Fruit fly (Drosophila melanogaster) whole organism, embryonic: ENCODE measurements around the gene scyl.

ENCODE experiments used
- Abd-B ChIP-seq: fragments of 200-800 bp; sonication (Bioruptor generic); optimal IDR thresholded peaks from 2 replicates; lab custom pipeline; 2018; ENCODE audit warnings: missing biosample characterization, mild to moderate bottlenecking, missing genetic modification characterization, moderate library complexity
- Asciz ChIP-seq: fragments of 200-800 bp; sonication (Bioruptor generic); optimal IDR thresholded peaks from 2 replicates; lab custom pipeline; 2017; ENCODE audit warnings: missing biosample characterization, mild to moderate bottlenecking, missing genetic modification characterization, missing genetic modification reagents
- Bgb ChIP-seq: fragments of 200-800 bp; sonication (Bioruptor generic); IDR thresholded peaks from 2 replicates; pipeline ENCODE4 v1.3.6; 2022; ENCODE audit warnings: missing biosample characterization, missing genetic modification characterization; ENCODE audit not compliant: partially characterized antibody
- CG10209 ChIP-seq: fragments of 200-800 bp; sonication (Bioruptor generic); optimal IDR thresholded peaks from 3 replicates; lab custom pipeline; 2017; ENCODE audit warnings: missing biosample characterization, mild to moderate bottlenecking, missing genetic modification characterization, missing genetic modification reagents
- CG12071 ChIP-seq: fragments of 200-800 bp; sonication (Bioruptor generic); optimal IDR thresholded peaks from 3 replicates; lab custom pipeline; 2018; ENCODE audit warnings: missing biosample characterization, mild to moderate bottlenecking, missing genetic modification characterization
- CG1603 ChIP-seq: fragments of 200-800 bp; sonication (Bioruptor generic); optimal IDR thresholded peaks from 2 replicates; lab custom pipeline; 2019; ENCODE audit warnings: missing biosample characterization, mild to moderate bottlenecking, missing genetic modification characterization, moderate library complexity
- CG17359 ChIP-seq: fragments of 200-800 bp; sonication (Bioruptor generic); optimal IDR thresholded peaks from 3 replicates; lab custom pipeline; 2018; ENCODE audit warnings: missing biosample characterization, mild to moderate bottlenecking, missing genetic modification characterization, moderate library complexity
- CG17829 ChIP-seq: fragments of 200-800 bp; optimal IDR thresholded peaks from 2 replicates; lab custom pipeline; 2019; ENCODE audit warnings: missing biosample characterization, mild to moderate bottlenecking, missing genetic modification characterization, moderate library complexity
- CG18599 ChIP-seq: fragments of 200-800 bp; sonication (Bioruptor generic); optimal IDR thresholded peaks from 3 replicates; lab custom pipeline; 2017; ENCODE audit warnings: missing biosample characterization, missing genetic modification characterization, mild to moderate bottlenecking, moderate library complexity, missing genetic modification reagents
- CG3163 ChIP-seq: fragments of 200-800 bp; sonication (Bioruptor generic); optimal IDR thresholded peaks from 3 replicates; lab custom pipeline; 2016; ENCODE audit warnings: missing biosample characterization, missing genetic modification characterization
- CG3407 ChIP-seq: fragments of 200-800 bp; sonication (Bioruptor generic); optimal IDR thresholded peaks from 2 replicates; lab custom pipeline; 2018; ENCODE audit warnings: missing biosample characterization, mild to moderate bottlenecking, missing genetic modification characterization
- CG3838 ChIP-seq: fragments of 200-800 bp; sonication (Bioruptor generic); optimal IDR thresholded peaks from 3 replicates; lab custom pipeline; 2016; ENCODE audit warnings: missing biosample characterization, missing genetic modification characterization
- CG4328 ChIP-seq: fragments of 200-800 bp; sonication (Bioruptor generic); optimal IDR thresholded peaks from 3 replicates; lab custom pipeline; 2017; ENCODE audit warnings: missing biosample characterization, missing genetic modification reagents, missing genetic modification characterization
- CG43689 ChIP-seq: fragments of 200-800 bp; sonication (Bioruptor generic); IDR thresholded peaks from 2 replicates; pipeline ENCODE4 v1.3.6; 2022; ENCODE audit warnings: missing biosample characterization, missing genetic modification characterization
- CG4404 ChIP-seq: fragments of 200-800 bp; sonication (Bioruptor generic); IDR thresholded peaks from 2 replicates; pipeline ENCODE4 v1.3.6; 2022; ENCODE audit warnings: missing biosample characterization, missing genetic modification characterization
- CG9727 ChIP-seq: fragments of 200-800 bp; sonication (Bioruptor generic); optimal IDR thresholded peaks from 3 replicates; lab custom pipeline; 2017; ENCODE audit warnings: missing biosample characterization, mild to moderate bottlenecking, missing genetic modification characterization
- CrebB ChIP-seq: fragments of 200-800 bp; sonication (Bioruptor generic); optimal IDR thresholded peaks from 3 replicates; lab custom pipeline; 2018; ENCODE audit warnings: missing biosample characterization, mild to moderate bottlenecking, missing genetic modification characterization
- Dp ChIP-seq: fragments of 200-800 bp; sonication (Bioruptor generic); optimal IDR thresholded peaks from 2 replicates; lab custom pipeline; 2018; ENCODE audit warnings: missing biosample characterization, mild to moderate bottlenecking, missing genetic modification characterization, moderate library complexity
- Eip74EF ChIP-seq, 2 experiments: fragments of 200-800 bp in 1 of 2; fragments of >200 bp in 1 of 2; sonication (Bioruptor generic) in 1 of 2; optimal IDR thresholded peaks; 2 replicates each; lab custom pipeline; 2017 to 2019; ENCODE audit warnings: missing biosample characterization in 2 of 2, missing genetic modification characterization in 2 of 2, mild to moderate bottlenecking in 1 of 2, moderate library complexity in 1 of 2
- Elba2 ChIP-seq: fragments of 200-800 bp; sonication (Bioruptor generic); optimal IDR thresholded peaks from 3 replicates; lab custom pipeline; 2016; ENCODE audit warnings: missing biosample characterization, missing genetic modification characterization
- Hr51 ChIP-seq, 2 experiments: fragments of 200-800 bp; sonication (Bioruptor generic); optimal IDR thresholded peaks; 2 replicates in 1 of 2; 3 replicates in 1 of 2; lab custom pipeline; 2016 to 2018; ENCODE audit warnings: missing biosample characterization in 2 of 2, missing genetic modification characterization in 2 of 2, mild to moderate bottlenecking in 1 of 2, moderate library complexity in 1 of 2
- Hr78 ChIP-seq, 2 experiments: fragments of 200-800 bp in 1 of 2; fragments of >200 bp in 1 of 2; sonication (Bioruptor generic) in 1 of 2; optimal IDR thresholded peaks; 2 replicates each; lab custom pipeline; 2017 to 2019; ENCODE audit warnings: missing biosample characterization in 2 of 2, missing genetic modification characterization in 2 of 2, mild to moderate bottlenecking in 1 of 2, moderate library complexity in 1 of 2
- Meics ChIP-seq: fragments of 200-800 bp; sonication (Bioruptor generic); optimal IDR thresholded peaks from 2 replicates; lab custom pipeline; 2017; ENCODE audit warnings: missing biosample characterization, mild to moderate bottlenecking, missing genetic modification characterization
- NC2β ChIP-seq: fragments of 200-800 bp; sonication (Bioruptor generic); optimal IDR thresholded peaks from 2 replicates; lab custom pipeline; 2016; ENCODE audit warnings: missing biosample characterization, missing genetic modification characterization
- NK7.1 ChIP-seq: fragments of 200-800 bp; sonication (Bioruptor generic); optimal IDR thresholded peaks from 3 replicates; lab custom pipeline; 2016; ENCODE audit warnings: missing biosample characterization, missing genetic modification characterization
- Neu2 ChIP-seq: fragments of 200-800 bp; sonication (Bioruptor generic); optimal IDR thresholded peaks from 3 replicates; lab custom pipeline; 2016; ENCODE audit warnings: missing biosample characterization, missing genetic modification characterization, borderline replicate concordance
- bab2 ChIP-seq: fragments of 200-800 bp; sonication (Bioruptor generic); optimal IDR thresholded peaks from 2 replicates; lab custom pipeline; 2016; ENCODE audit warnings: missing biosample characterization, missing genetic modification characterization
- bbx ChIP-seq: fragments of 200-800 bp; sonication (Bioruptor generic); IDR thresholded peaks from 2 replicates; pipeline ENCODE4 v1.3.6; 2022; ENCODE audit warnings: missing biosample characterization, missing genetic modification characterization; ENCODE audit not compliant: partially characterized antibody
- bsh ChIP-seq, 2 experiments: fragments of 200-800 bp; sonication (Bioruptor generic); optimal IDR thresholded peaks; 2 replicates each; lab custom pipeline; 2017 to 2018; ENCODE audit warnings: mild to moderate bottlenecking in 2 of 2, missing biosample characterization in 2 of 2, missing genetic modification characterization in 2 of 2, moderate library complexity in 1 of 2
- cato ChIP-seq: fragments of 200-800 bp; sonication (Bioruptor generic); optimal IDR thresholded peaks from 2 replicates; lab custom pipeline; 2016; ENCODE audit warnings: missing biosample characterization, missing genetic modification characterization, borderline replicate concordance
- cwo ChIP-seq: fragments of 200-800 bp; sonication (Bioruptor generic); optimal IDR thresholded peaks from 3 replicates; lab custom pipeline; 2017; ENCODE audit warnings: missing biosample characterization, missing genetic modification characterization, mild to moderate bottlenecking, moderate library complexity, missing genetic modification reagents
- dysf ChIP-seq: fragments of 200-800 bp; sonication (Bioruptor generic); IDR thresholded peaks from 3 replicates; pipeline ENCODE4 v1.3.6; 2022; ENCODE audit warnings: missing biosample characterization, missing genetic modification characterization
- en ChIP-seq: fragments of 200-800 bp; sonication (Bioruptor generic); optimal IDR thresholded peaks from 2 replicates; lab custom pipeline; 2016; ENCODE audit warnings: missing biosample characterization, missing genetic modification characterization
- eve ChIP-seq, 2 experiments: fragments of >200 bp; optimal IDR thresholded peaks; 2 replicates each; lab custom pipeline; 2017; ENCODE audit warnings: missing biosample characterization in 2 of 2, missing genetic modification characterization in 2 of 2
- gsb-n ChIP-seq: fragments of 200-800 bp; sonication (Bioruptor generic); optimal IDR thresholded peaks from 3 replicates; lab custom pipeline; 2018; ENCODE audit warnings: missing biosample characterization, mild to moderate bottlenecking, missing genetic modification characterization
- ham ChIP-seq: fragments of 200-800 bp; sonication (Bioruptor generic); IDR thresholded peaks from 2 replicates; pipeline ENCODE4 v1.3.6; 2022; ENCODE audit warnings: missing biosample characterization, missing genetic modification characterization
- ken ChIP-seq: fragments of 200-800 bp; sonication (Bioruptor generic); IDR thresholded peaks from 3 replicates; pipeline ENCODE4 v1.3.6; 2022; ENCODE audit warnings: missing biosample characterization, missing genetic modification characterization
- mirr ChIP-seq: fragments of 200-800 bp; sonication (Bioruptor generic); optimal IDR thresholded peaks from 3 replicates; lab custom pipeline; 2018; ENCODE audit warnings: missing biosample characterization, mild to moderate bottlenecking, missing genetic modification characterization
- nerfin-1 ChIP-seq: fragments of 200-800 bp; sonication (Bioruptor generic); optimal IDR thresholded peaks from 3 replicates; lab custom pipeline; 2019; ENCODE audit warnings: missing biosample characterization, mild to moderate bottlenecking, missing genetic modification characterization, moderate library complexity
- p53 ChIP-seq: fragments of 200-800 bp; sonication (Bioruptor generic); optimal IDR thresholded peaks from 2 replicates; lab custom pipeline; 2016; ENCODE audit warnings: missing biosample characterization, missing genetic modification characterization
- pita ChIP-seq: fragments of 200-800 bp; sonication (Bioruptor generic); optimal IDR thresholded peaks from 2 replicates; lab custom pipeline; 2017; ENCODE audit warnings: missing biosample characterization, mild to moderate bottlenecking, missing genetic modification characterization
- pzg ChIP-seq: fragments of 200-800 bp; sonication (Bioruptor generic); optimal IDR thresholded peaks from 3 replicates; lab custom pipeline; 2018; ENCODE audit warnings: missing biosample characterization, mild to moderate bottlenecking, missing genetic modification characterization, moderate library complexity
- ranshi ChIP-seq: fragments of 200-800 bp; sonication (Bioruptor generic); IDR thresholded peaks from 2 replicates; pipeline ENCODE4 v1.3.6; 2022; ENCODE audit warnings: missing biosample characterization, missing genetic modification characterization
- sens-2 ChIP-seq: fragments of 200-800 bp; sonication (Bioruptor generic); IDR thresholded peaks from 2 replicates; pipeline ENCODE4 v1.3.6; 2022; ENCODE audit warnings: missing biosample characterization, missing genetic modification characterization
- seq ChIP-seq: fragments of 200-800 bp; sonication (Bioruptor generic); IDR thresholded peaks from 2 replicates; pipeline ENCODE4 v1.3.6; 2022; ENCODE audit warnings: missing biosample characterization, missing genetic modification characterization
- stc ChIP-seq: fragments of 200-800 bp; sonication (Bioruptor generic); IDR thresholded peaks from 2 replicates; pipeline ENCODE4 v1.3.6; 2022; ENCODE audit warnings: missing biosample characterization, missing genetic modification characterization
- twi ChIP-seq: fragments of 200-800 bp; optimal IDR thresholded peaks from 2 replicates; lab custom pipeline; 2019; ENCODE audit warnings: missing biosample characterization, mild to moderate bottlenecking, missing genetic modification characterization, moderate library complexity

scyl gene

dm6 chr3L:11247370-11248255 is 4.5 kb upstream of the scyl start (continued):
- no peak for TF ChIP-seq CG18599 (GFP tag; lab: Kevin White, UChicago)
- no peak for TF ChIP-seq CG9727 (GFP tag; lab: Kevin White, UChicago)
- peak in 1 of 2 experiments; percentile 16 for TF ChIP-seq Eip74EF (GFP tag; optimal IDR thresholded peaks at IDR 0.05; lab: Kevin White, UChicago)
- TF ChIP-seq CG10209 (GFP tag; lab: Kevin White, UChicago): no peak
- no peak for TF ChIP-seq CG3838 (GFP tag; lab: Kevin White, UChicago)
- peak; percentile 36; the same call in 1 of the 2 replicates for TF ChIP-seq stc (GFP tag; lab: Robert Waterston, UW)
- no peak for TF ChIP-seq NK7.1 (GFP tag; lab: Kevin White, UChicago)
- TF ChIP-seq bbx (GFP tag; lab: Robert Waterston, UW): peak; percentile 54
- TF ChIP-seq bsh (GFP tag; optimal IDR thresholded peaks at IDR 0.05; lab: Kevin White, UChicago): peak; percentile 22 to 52
- TF ChIP-seq cato (GFP tag; lab: Kevin White, UChicago): no peak
- no peak for TF ChIP-seq CrebB (tag; lab: Kevin White, UChicago)
- peak in 1 of 2 experiments; percentile 74 for TF ChIP-seq eve (GFP tag; optimal IDR thresholded peaks at IDR 0.05; lab: Kevin White, UChicago)
- no peak for TF ChIP-seq ken (GFP tag; lab: Robert Waterston, UW)
- TF ChIP-seq Hr51 (GFP tag; optimal IDR thresholded peaks at IDR 0.05; lab: Kevin White, UChicago): no peak
- no peak for TF ChIP-seq cwo (GFP tag; lab: Kevin White, UChicago)
- peak; percentile 94 for TF ChIP-seq CG3163 (GFP tag; lab: Kevin White, UChicago)
- TF ChIP-seq pzg (GFP tag; lab: Kevin White, UChicago): no peak
- TF ChIP-seq sens-2 (GFP tag; lab: Robert Waterston, UW): no peak
- no peak for TF ChIP-seq CG1603 (tag; lab: Kevin White, UChicago)
- no peak for TF ChIP-seq ham (GFP tag; lab: Robert Waterston, UW)
- TF ChIP-seq mirr (GFP tag; lab: Kevin White, UChicago): no peak
- peak; percentile 52; the same call in 1 of the 2 replicates for TF ChIP-seq seq
- no peak for TF ChIP-seq Dp (GFP tag; lab: Kevin White, UChicago)
- no peak for TF ChIP-seq Hr78 (GFP tag; optimal IDR thresholded peaks at IDR 0.05; lab: Kevin White, UChicago)
- TF ChIP-seq NC2β: peak; percentile 13
- TF ChIP-seq Neu2: no peak
- TF ChIP-seq twi (tag; lab: Kevin White, UChicago): peak; percentile 10
- TF ChIP-seq p53 (GFP tag; lab: Kevin White, UChicago): no peak
- TF ChIP-seq CG43689 (GFP tag; lab: Robert Waterston, UW): no peak
- TF ChIP-seq pita (GFP tag; lab: Kevin White, UChicago): no peak
- TF ChIP-seq bab2 (GFP tag; lab: Kevin White, UChicago): no peak
- no peak for TF ChIP-seq CG4404
- TF ChIP-seq CG3407 (GFP tag; lab: Kevin White, UChicago): peak; percentile 96
- TF ChIP-seq gsb-n (tag; lab: Kevin White, UChicago): peak; percentile 25
- peak; percentile 67 for TF ChIP-seq CG12071 (GFP tag; lab: Kevin White, UChicago)
- TF ChIP-seq Asciz (GFP tag; lab: Kevin White, UChicago): no peak
- TF ChIP-seq ranshi: no peak
- peak; percentile 40 for TF ChIP-seq Elba2
- TF ChIP-seq CG17359 (tag; lab: Kevin White, UChicago): no peak
- no peak for TF ChIP-seq Abd-B (GFP tag; lab: Kevin White, UChicago)
- TF ChIP-seq CG4328 (GFP tag; lab: Kevin White, UChicago): no peak
- TF ChIP-seq Meics: no peak
- no peak for TF ChIP-seq Bgb
- peak; percentile 47 for TF ChIP-seq nerfin-1 (tag; lab: Kevin White, UChicago)
- no peak for TF ChIP-seq dysf (GFP tag; lab: Robert Waterston, UW)
- no peak for TF ChIP-seq en
- TF ChIP-seq CG17829 (tag; lab: Kevin White, UChicago): no peak
